Fruit fly (Drosophila melanogaster) whole organism, embryonic: ENCODE results near the gene h-cup.

Source experiments
- Ada2b ChIP-seq: fragments of 200-800 bp; sonication (Bioruptor generic); IDR thresholded peaks from 2 replicates; pipeline ENCODE4 v1.3.6; 2022; ENCODE audit warnings: missing biosample characterization, missing genetic modification characterization
- BEAF-32 ChIP-seq: fragments of 200-800 bp; sonication (Bioruptor generic); optimal IDR thresholded peaks from 3 replicates; lab custom pipeline; 2017; ENCODE audit warnings: missing biosample characterization, missing genetic modification characterization, mild to moderate bottlenecking, moderate library complexity, missing genetic modification reagents
- CG10543 ChIP-seq: fragments of 200-800 bp; sonication (Bioruptor generic); optimal IDR thresholded peaks from 3 replicates; lab custom pipeline; 2017; ENCODE audit warnings: missing biosample characterization, mild to moderate bottlenecking, missing genetic modification characterization, moderate library complexity
- CG11456 ChIP-seq: fragments of 200-800 bp; sonication (Bioruptor generic); IDR thresholded peaks from 3 replicates; pipeline ENCODE4 v1.3.6; 2022; ENCODE audit warnings: missing biosample characterization, missing genetic modification characterization
- CG12299 ChIP-seq: fragments of 200-800 bp; sonication (Bioruptor generic); optimal IDR thresholded peaks from 2 replicates; lab custom pipeline; 2018; ENCODE audit warnings: missing biosample characterization, mild to moderate bottlenecking, missing genetic modification characterization
- CG15269 ChIP-seq: fragments of 200-800 bp; sonication (Bioruptor generic); optimal IDR thresholded peaks from 2 replicates; lab custom pipeline; 2018; ENCODE audit warnings: missing biosample characterization, mild to moderate bottlenecking, missing genetic modification characterization, moderate library complexity
- CG2202 ChIP-seq: fragments of 200-800 bp; sonication (Bioruptor generic); optimal IDR thresholded peaks from 2 replicates; lab custom pipeline; 2018; ENCODE audit warnings: missing biosample characterization, mild to moderate bottlenecking, missing genetic modification characterization
- CG2875 ChIP-seq: fragments of 200-800 bp; sonication (Bioruptor generic); optimal IDR thresholded peaks from 2 replicates; lab custom pipeline; 2017; ENCODE audit warnings: missing biosample characterization, mild to moderate bottlenecking, missing genetic modification characterization, missing genetic modification reagents
- CG30020 ChIP-seq: fragments of 200-800 bp; optimal IDR thresholded peaks from 2 replicates; lab custom pipeline; 2019; ENCODE audit warnings: missing biosample characterization, mild to moderate bottlenecking, missing genetic modification characterization, moderate library complexity
- CG33557 ChIP-seq: fragments of 200-800 bp; sonication (Bioruptor generic); optimal IDR thresholded peaks from 2 replicates; lab custom pipeline; 2019; ENCODE audit warnings: missing biosample characterization, mild to moderate bottlenecking, missing genetic modification characterization, moderate library complexity
- CG4328 ChIP-seq: fragments of 200-800 bp; sonication (Bioruptor generic); optimal IDR thresholded peaks from 3 replicates; lab custom pipeline; 2017; ENCODE audit warnings: missing biosample characterization, missing genetic modification reagents, missing genetic modification characterization
- CG43689 ChIP-seq: fragments of 200-800 bp; sonication (Bioruptor generic); IDR thresholded peaks from 2 replicates; pipeline ENCODE4 v1.3.6; 2022; ENCODE audit warnings: missing biosample characterization, missing genetic modification characterization
- CG4617 ChIP-seq: fragments of 200-800 bp; sonication (Bioruptor generic); optimal IDR thresholded peaks from 3 replicates; lab custom pipeline; 2016; ENCODE audit warnings: missing biosample characterization, missing genetic modification characterization, borderline replicate concordance
- CG4707 ChIP-seq: fragments of 200-800 bp; sonication (Bioruptor generic); optimal IDR thresholded peaks from 2 replicates; lab custom pipeline; 2018; ENCODE audit warnings: missing biosample characterization, mild to moderate bottlenecking, missing genetic modification characterization, moderate library complexity
- CTCF ChIP-seq: fragments of 200-800 bp; sonication (Bioruptor generic); optimal IDR thresholded peaks from 2 replicates; lab custom pipeline; 2017; ENCODE audit warnings: missing biosample characterization, mild to moderate bottlenecking, missing genetic modification characterization, moderate library complexity
- CrebB ChIP-seq: fragments of 200-800 bp; sonication (Bioruptor generic); optimal IDR thresholded peaks from 3 replicates; lab custom pipeline; 2018; ENCODE audit warnings: missing biosample characterization, mild to moderate bottlenecking, missing genetic modification characterization
- Fer3 ChIP-seq: fragments of 200-800 bp; sonication (Bioruptor generic); optimal IDR thresholded peaks from 2 replicates; lab custom pipeline; 2018; ENCODE audit warnings: missing biosample characterization, mild to moderate bottlenecking, missing genetic modification characterization, moderate library complexity
- Gsc ChIP-seq: fragments of 200-800 bp; sonication (Bioruptor generic); IDR thresholded peaks from 2 replicates; pipeline ENCODE4 v1.3.6; 2022; ENCODE audit warnings: missing biosample characterization, missing genetic modification characterization
- HLH4C ChIP-seq: fragments of 200-800 bp; sonication (Bioruptor generic); IDR thresholded peaks from 3 replicates; pipeline ENCODE4 v1.3.6; 2022; ENCODE audit warnings: missing biosample characterization, missing genetic modification characterization; ENCODE audit not compliant: partially characterized antibody
- Hr3 ChIP-seq: fragments of 200-800 bp; sonication (Bioruptor generic); optimal IDR thresholded peaks from 3 replicates; lab custom pipeline; 2016; ENCODE audit warnings: missing biosample characterization, missing genetic modification characterization
- MBD-R2 ChIP-seq: fragments of 200-800 bp; sonication (Bioruptor generic); IDR thresholded peaks from 2 replicates; pipeline ENCODE4 v1.3.6; 2022; ENCODE audit warnings: missing biosample characterization, missing genetic modification characterization
- Max ChIP-seq: fragments of 200-800 bp; sonication (Bioruptor generic); optimal IDR thresholded peaks from 2 replicates; lab custom pipeline; 2016; ENCODE audit warnings: missing biosample characterization, mild to moderate bottlenecking, missing genetic modification characterization
- Meics ChIP-seq: fragments of 200-800 bp; sonication (Bioruptor generic); optimal IDR thresholded peaks from 2 replicates; lab custom pipeline; 2017; ENCODE audit warnings: missing biosample characterization, mild to moderate bottlenecking, missing genetic modification characterization
- Mes4 ChIP-seq: fragments of 200-800 bp; sonication (Bioruptor generic); optimal IDR thresholded peaks from 2 replicates; lab custom pipeline; 2016; ENCODE audit warnings: missing biosample characterization, missing genetic modification characterization
- Mrtf ChIP-seq: fragments of 200-800 bp; sonication (Bioruptor generic); IDR thresholded peaks from 3 replicates; pipeline ENCODE4 v1.3.6; 2022; ENCODE audit warnings: missing biosample characterization, missing genetic modification characterization
- Myb ChIP-seq: fragments of 200-800 bp; sonication (Bioruptor generic); optimal IDR thresholded peaks from 2 replicates; lab custom pipeline; 2016; ENCODE audit warnings: missing biosample characterization, missing genetic modification characterization
- PHDP ChIP-seq: fragments of 200-800 bp; sonication (Bioruptor generic); optimal IDR thresholded peaks from 3 replicates; lab custom pipeline; 2018; ENCODE audit warnings: missing biosample characterization, mild to moderate bottlenecking, missing genetic modification characterization, moderate library complexity
- Trl ChIP-seq, 3 experiments: fragments of >200 bp in 2 of 3; fragments of 200-800 bp in 1 of 3; sonication (Bioruptor generic) in 1 of 3; optimal IDR thresholded peaks; 2 replicates in 1 of 3; 3 replicates in 2 of 3; lab custom pipeline; 2016 to 2017; ENCODE audit warnings: missing biosample characterization in 1 of 3, missing genetic modification characterization in 1 of 3
- al ChIP-seq: fragments of 200-800 bp; sonication (Bioruptor generic); IDR thresholded peaks from 2 replicates; pipeline ENCODE4 v1.3.6; 2022; ENCODE audit warnings: missing biosample characterization, missing genetic modification characterization
- amos ChIP-seq: fragments of 200-800 bp; sonication (Bioruptor generic); IDR thresholded peaks from 2 replicates; pipeline ENCODE4 v1.3.6; 2022; ENCODE audit warnings: missing biosample characterization, missing genetic modification characterization; ENCODE audit not compliant: partially characterized antibody
- caup ChIP-seq: fragments of 200-800 bp; sonication (Bioruptor generic); optimal IDR thresholded peaks from 3 replicates; lab custom pipeline; 2017; ENCODE audit warnings: missing biosample characterization, mild to moderate bottlenecking, missing genetic modification characterization, moderate library complexity; ENCODE audit not compliant: severe bottlenecking
- chinmo ChIP-seq: fragments of 200-800 bp; sonication (Bioruptor generic); IDR thresholded peaks from 4 replicates; pipeline ENCODE4 v1.3.6; 2022; ENCODE audit warnings: missing biosample characterization, missing genetic modification characterization; ENCODE audit not compliant: partially characterized antibody
- danr ChIP-seq: fragments of 200-800 bp; sonication (Bioruptor generic); IDR thresholded peaks from 2 replicates; pipeline ENCODE4 v1.3.6; 2022; ENCODE audit warnings: missing biosample characterization, missing genetic modification characterization
- dmrt11E ChIP-seq: fragments of 200-800 bp; sonication (Bioruptor generic); optimal IDR thresholded peaks from 3 replicates; lab custom pipeline; 2018; ENCODE audit warnings: missing biosample characterization, mild to moderate bottlenecking, missing genetic modification characterization, moderate library complexity
- fd102C ChIP-seq: fragments of 200-800 bp; sonication (Bioruptor generic); optimal IDR thresholded peaks from 2 replicates; lab custom pipeline; 2018; ENCODE audit warnings: missing biosample characterization, mild to moderate bottlenecking, missing genetic modification characterization, moderate library complexity
- fu2 ChIP-seq: fragments of 200-800 bp; sonication (Bioruptor generic); optimal IDR thresholded peaks from 2 replicates; lab custom pipeline; 2016; ENCODE audit warnings: missing biosample characterization, missing genetic modification characterization
- hbn ChIP-seq: fragments of 200-800 bp; sonication (Bioruptor generic); IDR thresholded peaks from 2 replicates; pipeline ENCODE4 v1.3.6; 2022; ENCODE audit warnings: missing biosample characterization, missing genetic modification characterization; ENCODE audit not compliant: partially characterized antibody
- nerfin-1 ChIP-seq: fragments of 200-800 bp; sonication (Bioruptor generic); optimal IDR thresholded peaks from 3 replicates; lab custom pipeline; 2019; ENCODE audit warnings: missing biosample characterization, mild to moderate bottlenecking, missing genetic modification characterization, moderate library complexity
- nmo ChIP-seq: fragments of 200-800 bp; sonication (Bioruptor generic); optimal IDR thresholded peaks from 2 replicates; lab custom pipeline; 2018; ENCODE audit warnings: missing biosample characterization, mild to moderate bottlenecking, missing genetic modification characterization, moderate library complexity
- pan ChIP-seq, 4 experiments: fragments of >200 bp in 3 of 4; fragments of 200-800 bp in 1 of 4; sonication (Bioruptor generic) in 1 of 4; optimal IDR thresholded peaks in 3 of 4; IDR thresholded peaks in 1 of 4; 2 replicates each; pipeline versions ENCODE4 v1.3.6 to Lab custom; 2017 to 2022; ENCODE audit warnings: missing biosample characterization in 2 of 4, missing genetic modification characterization in 2 of 4, mixed read lengths in 1 of 4
- pros ChIP-seq: fragments of 200-800 bp; sonication (Bioruptor generic); optimal IDR thresholded peaks from 3 replicates; lab custom pipeline; 2019; ENCODE audit warnings: missing biosample characterization, mild to moderate bottlenecking, missing genetic modification characterization, moderate library complexity
- scrt ChIP-seq: fragments of 200-800 bp; sonication (Bioruptor generic); optimal IDR thresholded peaks from 2 replicates; lab custom pipeline; 2018; ENCODE audit warnings: missing biosample characterization, mild to moderate bottlenecking, missing genetic modification characterization, moderate library complexity
- sim ChIP-seq: fragments of 200-800 bp; sonication (Bioruptor generic); IDR thresholded peaks from 2 replicates; pipeline ENCODE4 v1.3.6; 2022; ENCODE audit warnings: missing biosample characterization, missing genetic modification characterization
- sima ChIP-seq: fragments of 200-800 bp; sonication (Bioruptor generic); optimal IDR thresholded peaks from 2 replicates; lab custom pipeline; 2016; ENCODE audit warnings: missing biosample characterization, missing genetic modification characterization
- sug ChIP-seq: fragments of 200-800 bp; optimal IDR thresholded peaks from 2 replicates; lab custom pipeline; 2019; ENCODE audit warnings: missing biosample characterization, mild to moderate bottlenecking, missing genetic modification characterization, moderate library complexity
- vfl ChIP-seq: fragments of 200-800 bp; sonication (Bioruptor generic); optimal IDR thresholded peaks from 2 replicates; lab custom pipeline; 2016; ENCODE audit warnings: missing biosample characterization, missing genetic modification characterization
- vvl ChIP-seq: fragments of 200-800 bp; sonication (Bioruptor generic); IDR thresholded peaks from 2 replicates; pipeline ENCODE4 v1.3.6; 2022; ENCODE audit warnings: missing biosample characterization, missing genetic modification characterization
- z ChIP-seq: fragments of 200-800 bp; sonication (Bioruptor generic); IDR thresholded peaks from 3 replicates; pipeline ENCODE4 v1.3.6; 2022; ENCODE audit warnings: missing biosample characterization, missing genetic modification characterization
- zen2 ChIP-seq: fragments of 200-800 bp; sonication (Bioruptor generic); IDR thresholded peaks from 3 replicates; pipeline ENCODE4 v1.3.6; 2022; ENCODE audit warnings: missing biosample characterization, missing genetic modification characterization; ENCODE audit not compliant: partially characterized antibody

Gene h-cup

DNA sequence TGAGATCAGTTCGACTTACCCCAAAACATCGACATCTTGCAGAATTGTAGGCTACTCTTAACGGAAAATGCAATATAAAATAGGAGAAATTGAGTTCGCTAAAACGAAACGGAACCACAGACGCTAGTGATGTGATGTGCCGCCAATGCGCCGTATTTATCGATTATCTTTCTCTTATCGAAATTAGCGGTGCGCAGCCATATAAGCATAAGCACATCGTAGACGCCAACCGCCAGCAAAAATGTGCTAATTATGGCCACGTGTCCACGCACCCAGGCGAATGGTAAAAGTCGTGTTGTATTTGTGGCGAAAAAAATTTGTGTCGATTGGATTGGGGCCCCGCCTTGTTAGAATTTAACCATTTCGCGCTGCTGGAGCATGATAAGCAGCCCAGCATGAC lies 49.8 kb downstream of the h-cup start, which contains the start of the genes Fkbp39 and Cyfip (continued):
- TF ChIP-seq amos (GFP tag; lab: Robert Waterston, UW) (peak; percentile 77; the same call in 1 of the 2 replicates), Mes4 (GFP tag; lab: Kevin White, UChicago) (peak; percentile 52), CG2875 (GFP tag; lab: Kevin White, UChicago) (no peak), CTCF (GFP tag; lab: Kevin White, UChicago) (peak; percentile 34), MBD-R2 (GFP tag; lab: Robert Waterston, UW) (peak; percentile 98), CG11456 (GFP tag; lab: Robert Waterston, UW) (peak; percentile 62; the same call in 1 of the 3 replicates), nerfin-1 (tag; lab: Kevin White, UChicago) (no peak), CG15269 (no peak), z (GFP tag; lab: Robert Waterston, UW) (no peak), pan (optimal IDR thresholded peaks at IDR 0.05; lab: Kevin White, UChicago) (no peak), pan (GFP tag; optimal IDR thresholded peaks at IDR 0.05 in 1 of 2, IDR thresholded peaks at IDR 0.05 in 1 of 2) (peak in 1 of 2 experiments; percentile 54), Gsc (no peak), danr (no peak), Meics (GFP tag; lab: Kevin White, UChicago) (peak; percentile 36), Trl (optimal IDR thresholded peaks at IDR 0.05; lab: Kevin White, UChicago) (no peak), Trl (GFP tag; optimal IDR thresholded peaks at IDR 0.05; lab: Kevin White, UChicago) (peak; percentile 74), BEAF-32 (GFP tag; lab: Kevin White, UChicago) (peak; percentile 82), CG43689 (GFP tag; lab: Robert Waterston, UW) (no peak), sug (tag; lab: Kevin White, UChicago) (peak; percentile 64), CG4328 (GFP tag; lab: Kevin White, UChicago) (no peak), al (GFP tag; lab: Robert Waterston, UW) (0 out of 2 replicates have a peak, but pooled peaks have one; percentile 19), caup (GFP tag; lab: Kevin White, UChicago) (peak; percentile 64), Ada2b (GFP tag; lab: Robert Waterston, UW) (no peak), Myb (GFP tag; lab: Kevin White, UChicago) (peak; percentile 69), CG33557 (no peak), vvl (GFP tag; lab: Robert Waterston, UW) (peak; percentile 66; the same call in 1 of the 2 replicates), CG4617 (peak; percentile 98), CG12299 (tag; lab: Kevin White, UChicago) (no peak), PHDP (tag; lab: Kevin White, UChicago) (peak; percentile 17), pros (no peak), dmrt11E (tag; lab: Kevin White, UChicago) (no peak), scrt (no peak), vfl (peak; percentile 61), zen2 (GFP tag; lab: Robert Waterston, UW) (peak; percentile 31; the same call in 1 of the 3 replicates), sim (GFP tag; lab: Robert Waterston, UW) (no peak), CG10543 (peak; percentile 44), CrebB (tag; lab: Kevin White, UChicago) (peak; percentile 43), nmo (GFP tag; lab: Kevin White, UChicago) (peak; percentile 76), sima (no peak), CG30020 (tag; lab: Kevin White, UChicago) (peak; percentile 40), CG4707 (GFP tag; lab: Kevin White, UChicago) (no peak), Mrtf (GFP tag; lab: Robert Waterston, UW) (no peak), fd102C (GFP tag; lab: Kevin White, UChicago) (peak; percentile 4), hbn (GFP tag; lab: Robert Waterston, UW) (peak; percentile 65), HLH4C (peak; percentile 80), Fer3 (peak; percentile 27), CG2202 (tag; lab: Kevin White, UChicago) (peak; percentile 18), Max (GFP tag; lab: Kevin White, UChicago) (peak; percentile 54), Hr3 (peak; percentile 20), fu2 (GFP tag; lab: Kevin White, UChicago) (peak; percentile 47), chinmo (0 out of 4 replicates have a peak, but pooled peaks have one; percentile 65)
